Fruit fly (Drosophila melanogaster): ENCODE measurements around the gene lush.

Gene lush

DNA sequence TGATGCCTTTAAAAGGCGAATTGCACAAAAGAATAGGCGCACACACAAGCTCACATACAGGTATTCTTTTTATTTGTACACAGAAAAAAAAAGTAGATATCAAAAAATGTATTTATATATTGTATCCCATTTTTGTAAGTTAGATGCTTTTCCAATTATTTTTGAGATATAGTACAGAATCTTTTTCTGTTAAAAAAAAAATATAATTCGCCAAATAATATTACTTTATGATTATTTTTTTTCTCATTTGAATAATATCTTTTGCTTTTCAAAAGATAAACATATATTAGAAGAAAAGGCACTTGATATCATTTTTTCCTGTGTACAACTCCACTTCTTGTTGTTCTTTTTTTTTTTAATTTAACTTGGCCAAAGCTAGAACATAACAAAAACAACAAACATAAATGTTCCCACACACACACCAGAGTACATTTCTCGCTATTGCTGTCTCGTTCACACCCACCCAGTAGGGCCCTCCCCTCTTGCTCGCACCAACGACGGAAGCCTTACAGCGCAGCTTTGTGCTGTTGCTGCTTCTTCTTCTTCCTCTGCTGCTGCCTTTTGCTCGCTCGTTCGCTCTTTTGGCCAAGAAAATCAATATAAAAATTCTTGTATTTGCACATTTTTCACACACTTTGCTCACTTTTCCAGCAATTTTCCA lies 29.0 kb upstream of the lush start (continued):
- TF ChIP-seq chm (GFP tag; IDR thresholded peaks at IDR 0.05) (no peak), dimm (GFP tag; IDR thresholded peaks at IDR 0.05) (no peak), BtbVII (GFP tag; optimal IDR thresholded peaks at IDR 0.05) (peak; percentile 31), ro (GFP tag; IDR thresholded peaks at IDR 0.05) (no peak), Bdp1 (GFP tag; optimal IDR thresholded peaks at IDR 0.05) (no peak), Elba2 (GFP tag; optimal IDR thresholded peaks at IDR 0.05) (no peak), CG5180 (GFP tag; optimal IDR thresholded peaks at IDR 0.05) (no peak), Ssrp (tag; optimal IDR thresholded peaks at IDR 0.05) (peak; percentile 69), CG4424 (GFP tag; optimal IDR thresholded peaks at IDR 0.05) (peak; percentile 79), CG12299 (tag; optimal IDR thresholded peaks at IDR 0.05) (peak; percentile 76), CG11560 (tag; IDR thresholded peaks at IDR 0.05) (no peak), CG17612 (GFP tag; IDR thresholded peaks at IDR 0.05) (peak; percentile 43; the same call in 1 of the 2 replicates), CG6689 (GFP tag; IDR thresholded peaks at IDR 0.05) (peak; percentile 87), Nf-YC (tag; optimal IDR thresholded peaks at IDR 0.05) (peak; percentile 35), CG10565 (GFP tag; optimal IDR thresholded peaks at IDR 0.05) (no peak), Rx (GFP tag; IDR thresholded peaks at IDR 0.05) (no peak), CG1792 (GFP tag; optimal IDR thresholded peaks at IDR 0.05) (no peak), CG5245 (GFP tag; optimal IDR thresholded peaks at IDR 0.05) (peak; percentile 29), vfl (GFP tag; optimal IDR thresholded peaks at IDR 0.05) (no peak), pnt (GFP tag; optimal IDR thresholded peaks at IDR 0.05) (no peak), Stat92E (GFP tag; optimal IDR thresholded peaks at IDR 0.05) (no peak), CG10267 (tag; optimal IDR thresholded peaks at IDR 0.05) (peak; percentile 84), MTF-1 (GFP tag; optimal IDR thresholded peaks at IDR 0.05; ENCODE audit: borderline replicate concordance) (no peak), CG5953 (GFP tag; IDR thresholded peaks at IDR 0.05) (no peak), exex (tag; optimal IDR thresholded peaks at IDR 0.05) (peak; percentile 52), kay (GFP tag; optimal IDR thresholded peaks at IDR 0.05) (peak; percentile 68), toy (GFP tag; IDR thresholded peaks at IDR 0.05) (peak; percentile 47; the same call in 1 of the 2 replicates), CG2875 (GFP tag; optimal IDR thresholded peaks at IDR 0.05) (peak; percentile 32), Eip74EF (GFP tag; optimal IDR thresholded peaks at IDR 0.05) (no peak), ind (GFP tag; optimal IDR thresholded peaks at IDR 0.05) (peak; percentile 70), Tbp (GFP tag; optimal IDR thresholded peaks at IDR 0.05) (no peak), Rfx (GFP tag; IDR thresholded peaks at IDR 0.05) (peak; percentile 78), CG10147 (GFP tag; optimal IDR thresholded peaks at IDR 0.05) (peak; percentile 83), sc (optimal IDR thresholded peaks at IDR 0.05) (no peak), sc (GFP tag; optimal IDR thresholded peaks at IDR 0.05) (no peak), Optix (GFP tag; IDR thresholded peaks at IDR 0.05) (no peak), ham (GFP tag; IDR thresholded peaks at IDR 0.05) (no peak), E2f2 (GFP tag; IDR thresholded peaks at IDR 0.05) (no peak), ATbp (GFP tag; optimal IDR thresholded peaks at IDR 0.05) (peak; percentile 33), CG6272 (GFP tag; IDR thresholded peaks at IDR 0.05) (no peak), B-H1 (GFP tag; IDR thresholded peaks at IDR 0.05) (peak; percentile 66), CG9609 (GFP tag; optimal IDR thresholded peaks at IDR 0.05) (no peak), Dip3 (GFP tag; optimal IDR thresholded peaks at IDR 0.05) (no peak), slou (GFP tag; optimal IDR thresholded peaks at IDR 0.05) (peak; percentile 70), trem (tag; optimal IDR thresholded peaks at IDR 0.05) (peak; percentile 63), oc (tag; optimal IDR thresholded peaks at IDR 0.05) (no peak), dati (GFP tag; IDR thresholded peaks at IDR 0.05) (no peak), lola (GFP tag; optimal IDR thresholded peaks at IDR 0.05) (peak in 2 of 3 experiments; percentile 17 to 73), Pdp1 (GFP tag; optimal IDR thresholded peaks at IDR 0.05) (no peak), CG10654 (GFP tag; optimal IDR thresholded peaks at IDR 0.05) (peak; percentile 63)
